Worm (Caenorhabditis elegans) whole organism, mixed stage, embryonic: Measurements from ENCODE around the gene clh-3.

Source experiments
- M03D4.4 ChIP-seq: sonication (generic microtip); optimal IDR thresholded peaks from 2 replicates; lab custom pipeline; 2017; ENCODE audit warnings: mild to moderate bottlenecking, missing genetic modification characterization, missing compliant biosample characterization
- bed-3 ChIP-seq: fragments of 200-800 bp; sonication (Bioruptor generic); optimal IDR thresholded peaks from 3 replicates; lab custom pipeline; 2018; ENCODE audit warnings: mild to moderate bottlenecking, missing genetic modification characterization, moderate library complexity, missing compliant biosample characterization
- blmp-1 ChIP-seq: fragments of 150-350 bp; optimal IDR thresholded peaks from 2 replicates; lab custom pipeline; 2014; ENCODE audit warnings: missing biosample characterization, missing genetic modification characterization
- drap-1 ChIP-seq: fragments of 200-800 bp; sonication (Bioruptor generic); optimal IDR thresholded peaks from 3 replicates; lab custom pipeline; 2018; ENCODE audit warnings: mild to moderate bottlenecking, missing genetic modification characterization, missing compliant biosample characterization
- elt-1 ChIP-seq: sonication (generic microtip); optimal IDR thresholded peaks from 2 replicates; lab custom pipeline; 2017; ENCODE audit warnings: missing genetic modification characterization, mild to moderate bottlenecking, missing compliant biosample characterization, antibody characterized with exemption, moderate library complexity, borderline replicate concordance; ENCODE audit not compliant: insufficient read depth
- elt-3 ChIP-seq: fragments of 150-350 bp; optimal IDR thresholded peaks from 2 replicates; lab custom pipeline; 2014; ENCODE audit warnings: missing biosample characterization, missing genetic modification characterization
- flh-1 ChIP-seq: fragments of 200-800 bp; sonication (Bioruptor generic); optimal IDR thresholded peaks from 2 replicates; lab custom pipeline; 2018; ENCODE audit warnings: mild to moderate bottlenecking, missing genetic modification characterization, moderate library complexity, missing compliant biosample characterization
- lin-13 ChIP-seq: fragments of 150-350 bp; optimal IDR thresholded peaks from 2 replicates; lab custom pipeline; 2014; ENCODE audit warnings: missing biosample characterization, missing genetic modification characterization
- lin-32 ChIP-seq: fragments of 200-800 bp; sonication (Bioruptor generic); optimal IDR thresholded peaks from 2 replicates; lab custom pipeline; 2018; ENCODE audit warnings: mild to moderate bottlenecking, missing genetic modification characterization, missing compliant biosample characterization
- nhr-12 ChIP-seq: fragments of 150-350 bp; optimal IDR thresholded peaks from 2 replicates; lab custom pipeline; 2014; ENCODE audit warnings: missing biosample characterization, missing genetic modification characterization
- nhr-237 ChIP-seq: fragments of 150-350 bp; optimal IDR thresholded peaks from 2 replicates; lab custom pipeline; 2014; ENCODE audit warnings: missing biosample characterization, missing genetic modification characterization
- nhr-76 ChIP-seq: sonication (generic microtip); optimal IDR thresholded peaks from 2 replicates; lab custom pipeline; 2017; ENCODE audit warnings: missing biosample characterization, missing genetic modification characterization
- pha-4 ChIP-seq: fragments of 150-350 bp; optimal IDR thresholded peaks from 2 replicates; lab custom pipeline; 2018; ENCODE audit warnings: missing biosample characterization, missing genetic modification reagents, missing genetic modification characterization
- snpc-4 ChIP-seq: fragments of 150-350 bp; optimal IDR thresholded peaks from 2 replicates; lab custom pipeline; 2014; ENCODE audit warnings: missing biosample characterization, missing genetic modification characterization
- unc-120 ChIP-seq: sonication (generic microtip); optimal IDR thresholded peaks from 2 replicates; lab custom pipeline; 2017; ENCODE audit warnings: missing genetic modification characterization, missing compliant biosample characterization; ENCODE audit not compliant: poor library complexity, severe bottlenecking
- unc-39 ChIP-seq: fragments of 150-350 bp; optimal IDR thresholded peaks from 2 replicates; lab custom pipeline; 2014; ENCODE audit warnings: missing biosample characterization, missing genetic modification characterization

Gene clh-3

ce11 chrII:7174843-7175242, 50.9 kb downstream of the clh-3 start, which contains the start of gene glc-4:
TSS of gene glc-4 (minus strand) at chrII:7174943.
- no peak for TF ChIP-seq lin-32 (GFP tag; lab: Kevin White, UChicago)
- no peak for TF ChIP-seq nhr-237 (tag; lab: Kevin White, UChicago)
- TF ChIP-seq elt-1 (tag; lab: Kevin White, UChicago), result no peak
- no peak for TF ChIP-seq snpc-4 (tag; lab: Kevin White, UChicago)
- TF ChIP-seq unc-120 (tag; lab: Kevin White, UChicago), result no peak
- TF ChIP-seq lin-13 (tag; lab: Kevin White, UChicago), result no peak
- no peak for TF ChIP-seq blmp-1 (tag; lab: Kevin White, UChicago)
- no peak for TF ChIP-seq drap-1 (GFP tag; lab: Kevin White, UChicago)
- TF ChIP-seq M03D4.4, result no peak
- no peak for TF ChIP-seq flh-1 (GFP tag; lab: Kevin White, UChicago)
- TF ChIP-seq nhr-76, result no peak
- no peak for TF ChIP-seq pha-4 (tag; lab: Kevin White, UChicago)
- TF ChIP-seq unc-39 (tag; lab: Kevin White, UChicago), result no peak

DNA sequence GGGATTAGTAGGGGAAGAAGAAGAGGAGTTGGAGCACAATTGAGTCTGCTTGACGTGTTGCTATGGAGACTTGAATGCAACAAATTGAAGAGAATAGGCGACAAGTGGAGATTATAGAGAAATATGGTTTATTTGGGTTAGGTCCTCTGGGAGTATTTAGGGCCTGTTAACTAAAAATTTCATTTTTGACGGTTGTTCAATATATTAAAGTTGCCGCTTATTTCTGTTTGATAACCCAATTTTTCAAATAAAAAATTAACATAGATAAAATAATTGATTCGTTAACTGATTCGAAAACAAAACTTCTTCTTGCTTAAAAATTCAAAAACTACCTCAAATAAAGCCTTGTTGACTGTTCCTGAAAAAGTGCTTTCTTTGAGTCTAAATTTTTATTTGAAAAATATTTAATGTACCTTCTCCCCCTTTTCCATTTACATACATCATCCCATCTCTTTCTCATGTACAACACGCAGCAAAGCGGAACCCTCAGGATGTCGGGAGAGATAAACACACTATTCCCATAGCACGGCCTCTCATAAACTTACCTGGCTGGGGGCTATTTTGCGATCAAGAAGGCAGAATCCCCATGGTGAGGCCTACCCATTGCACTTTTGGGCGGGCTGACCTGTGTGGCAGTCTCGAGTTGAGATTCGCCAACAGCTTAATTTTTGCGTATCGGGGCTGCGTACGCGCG, 54.3 kb downstream of the clh-3 start, which contains the start of gene dyf-13:
Gene dyf-13 (minus strand): TSS at position 51 of the 694 bp plus-strand sequence.
- TF ChIP-seq snpc-4 (tag; lab: Kevin White, UChicago), result no peak
- TF ChIP-seq elt-1 (tag; lab: Kevin White, UChicago), result no peak

ce11 chrII:7168712-7169111, 57.0 kb downstream of the clh-3 start, which contains the start of gene col-36:
TSS of gene col-36 (minus strand) at chrII:7168812.
- TF ChIP-seq bed-3 (no peak), elt-3 (tag; lab: Kevin White, UChicago) (no peak), nhr-12 (tag; lab: Kevin White, UChicago) (no peak), nhr-76 (no peak)
